Worm (Caenorhabditis elegans) whole organism, L4/young adult: ENCODE results near the gene F32H5.3.
A peak's percentile ranks its signal among the peaks of the same experiment; 100 is the strongest.

Experiments used
- W03F9.2 ChIP-seq: fragments of 150-350 bp; optimal IDR thresholded peaks from 2 replicates; lab custom pipeline; 2014; ENCODE audit warnings: missing biosample characterization, missing genetic modification characterization
- dao-5 ChIP-seq: sonication (generic microtip); optimal IDR thresholded peaks from 2 replicates; lab custom pipeline; 2016; ENCODE audit warnings: missing genotype, missing genetic modification characterization, moderate library complexity, missing compliant biosample characterization
- him-1 ChIP-seq: sonication (generic microtip); optimal IDR thresholded peaks from 2 replicates; lab custom pipeline; 2016; ENCODE audit warnings: missing genotype, missing genetic modification reagents, missing genetic modification characterization, missing compliant biosample characterization

Gene F32H5.3

DNA sequence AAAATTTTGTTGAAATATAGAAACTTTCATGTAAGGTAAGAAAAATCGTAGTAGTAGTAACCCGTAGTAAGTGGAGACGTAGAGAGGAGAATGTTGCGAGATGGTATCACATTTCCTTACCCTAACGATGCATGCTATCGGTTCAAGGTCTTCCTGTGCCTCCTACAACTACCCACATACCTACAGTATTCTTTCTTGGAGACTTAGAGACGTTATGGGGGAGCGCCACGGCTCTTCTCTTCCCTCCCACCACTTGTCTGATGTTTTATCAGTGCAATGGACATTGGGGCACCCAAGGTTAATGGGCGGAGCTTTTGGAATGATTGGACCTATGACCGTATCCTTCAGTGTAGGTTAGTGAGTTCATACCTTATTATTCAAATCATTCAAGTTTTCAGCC is 31.8 kb downstream of the F32H5.3 start:
- TF ChIP-seq dao-5, result no peak
- no peak for TF ChIP-seq him-1 (tag; lab: Kevin White, UChicago)
- no peak for TF ChIP-seq W03F9.2 (tag; lab: Kevin White, UChicago)

DNA sequence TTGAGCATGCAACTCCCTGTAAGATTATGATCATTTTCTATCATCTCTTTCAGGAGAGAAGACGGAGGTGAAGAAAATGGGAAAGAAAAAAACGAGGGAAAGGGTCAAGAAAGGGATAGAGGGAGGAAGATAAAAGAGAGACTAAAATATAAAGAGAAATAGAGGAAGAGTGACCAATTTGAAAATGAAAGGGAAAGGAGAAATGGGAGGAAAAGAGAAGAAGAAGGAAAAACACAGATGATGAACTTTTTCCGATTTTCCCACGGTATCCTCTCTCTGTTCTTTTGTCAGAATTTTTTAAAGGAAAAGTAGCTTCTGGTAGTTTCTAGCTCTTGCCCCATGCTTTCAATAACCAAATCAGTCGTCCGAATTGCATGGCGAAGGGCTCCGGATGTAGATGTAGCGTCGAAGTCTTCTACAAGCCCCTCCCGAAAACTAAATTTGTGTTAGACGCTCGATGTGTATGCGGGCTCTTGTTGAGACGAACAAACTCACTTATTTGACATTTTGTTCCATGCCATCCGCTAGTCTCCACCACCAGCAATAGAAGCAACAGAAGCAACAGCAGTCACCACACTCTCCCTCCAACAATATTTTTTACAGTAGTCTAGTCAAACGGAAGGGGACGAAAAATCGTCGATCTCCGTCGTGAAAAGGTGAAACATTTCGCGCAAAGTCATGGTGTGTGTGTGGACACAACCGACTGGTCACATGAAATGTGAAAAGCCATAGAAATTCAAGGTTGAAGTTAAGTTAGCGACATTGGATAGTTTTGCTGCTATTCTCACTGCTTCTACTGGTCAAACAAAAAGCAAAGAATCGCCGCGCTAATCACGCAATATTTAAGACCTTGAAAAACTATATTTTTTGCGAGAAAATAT is 32.5 kb downstream of the F32H5.3 start, which contains the start of gene somi-1:
somi-1 (minus strand) TSS at position 18 of the 881 bp plus-strand sequence.
- TF ChIP-seq W03F9.2 (tag; lab: Kevin White, UChicago), result no peak
- no peak for TF ChIP-seq dao-5
- TF ChIP-seq him-1 (tag; lab: Kevin White, UChicago), result peak; percentile 8

DNA sequence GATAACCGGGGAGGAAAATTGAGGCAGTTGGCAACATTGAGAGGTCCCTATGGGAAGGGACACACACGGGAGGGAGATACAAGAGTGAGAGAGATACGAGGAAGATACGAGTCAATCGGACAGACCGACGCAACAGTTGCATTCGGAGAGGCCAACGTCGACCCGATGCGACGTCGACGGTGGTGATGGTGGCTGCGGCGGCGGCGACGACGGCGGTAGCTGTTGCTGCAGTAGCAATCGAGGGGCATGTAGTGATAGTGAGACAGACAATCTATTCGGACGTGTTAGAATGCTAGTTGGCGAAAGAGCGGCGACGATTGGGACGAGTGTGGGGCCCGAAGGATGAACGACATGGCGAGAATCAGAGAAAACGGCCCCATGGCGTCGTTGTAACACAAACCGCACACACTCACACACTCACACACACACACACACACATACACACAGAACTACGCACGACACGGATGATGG is 34.2 kb downstream of the F32H5.3 start:
- no peak for TF ChIP-seq dao-5
- TF ChIP-seq W03F9.2 (tag; lab: Kevin White, UChicago), result no peak
- no peak for TF ChIP-seq him-1 (tag; lab: Kevin White, UChicago)

DNA sequence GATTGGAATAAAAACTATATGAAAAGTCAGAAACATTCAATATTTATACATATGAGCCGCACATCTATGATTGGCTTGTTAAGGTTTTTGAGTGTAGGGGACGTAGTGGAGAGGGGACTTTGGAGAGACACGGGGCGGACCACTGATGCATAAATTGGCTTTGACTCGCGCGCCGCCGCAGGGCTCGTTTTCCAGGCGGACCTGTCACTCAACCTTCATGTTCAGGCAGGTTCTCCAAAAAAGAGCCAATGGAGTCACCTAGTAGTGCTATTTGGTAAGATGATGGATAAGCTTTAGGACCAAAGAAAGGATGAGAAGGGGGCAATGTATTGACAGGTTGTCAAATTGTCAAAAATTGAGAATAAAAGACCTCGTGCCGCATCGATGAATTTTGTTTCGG is 35.8 kb downstream of the F32H5.3 start:
- no peak for TF ChIP-seq dao-5
- no peak for TF ChIP-seq him-1 (tag; lab: Kevin White, UChicago)
- no peak for TF ChIP-seq W03F9.2 (tag; lab: Kevin White, UChicago)

DNA sequence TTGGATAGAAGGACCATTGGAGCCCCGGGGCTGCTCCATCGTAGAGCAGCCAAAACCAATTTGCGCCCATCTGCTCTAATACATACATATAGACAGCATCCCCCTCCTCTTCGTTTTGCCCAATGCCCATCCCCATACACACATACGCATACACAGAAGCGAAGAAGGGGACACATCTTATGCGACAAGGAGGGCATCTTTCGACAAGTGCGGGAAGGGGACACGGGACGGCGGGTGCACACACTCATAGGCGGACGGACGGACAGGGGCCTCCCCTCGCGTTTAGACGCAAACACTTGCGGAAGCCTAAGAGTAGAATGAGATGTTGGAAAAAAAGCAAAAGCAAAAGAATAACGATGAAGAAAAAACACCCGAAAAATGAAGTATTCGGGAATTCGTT is 37.3 kb downstream of the F32H5.3 start:
- TF ChIP-seq dao-5, result no peak
- peak; percentile 70 for TF ChIP-seq him-1 (tag; lab: Kevin White, UChicago)

DNA sequence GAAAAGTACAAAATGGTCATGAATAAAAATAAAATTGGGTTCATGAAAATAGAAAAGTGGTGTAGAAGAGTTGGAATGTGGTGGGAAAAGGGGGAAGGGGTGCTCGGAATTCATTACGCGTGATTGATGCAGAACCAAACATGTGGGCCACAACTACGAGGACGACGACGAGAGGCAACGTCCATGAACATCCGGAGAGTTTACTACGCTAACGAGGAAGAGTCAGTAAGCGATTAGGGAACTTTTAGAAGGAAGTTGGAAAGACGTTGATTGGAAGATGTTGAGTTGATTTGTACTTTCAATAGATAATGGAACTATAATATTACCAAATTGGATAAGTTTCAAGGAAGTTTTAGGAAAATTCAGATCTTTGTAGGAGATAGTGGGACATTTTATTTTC is 42.5 kb downstream of the F32H5.3 start:
- TF ChIP-seq him-1 (tag; lab: Kevin White, UChicago), result no peak
- TF ChIP-seq W03F9.2 (tag; lab: Kevin White, UChicago), result no peak
- TF ChIP-seq dao-5, result no peak

DNA sequence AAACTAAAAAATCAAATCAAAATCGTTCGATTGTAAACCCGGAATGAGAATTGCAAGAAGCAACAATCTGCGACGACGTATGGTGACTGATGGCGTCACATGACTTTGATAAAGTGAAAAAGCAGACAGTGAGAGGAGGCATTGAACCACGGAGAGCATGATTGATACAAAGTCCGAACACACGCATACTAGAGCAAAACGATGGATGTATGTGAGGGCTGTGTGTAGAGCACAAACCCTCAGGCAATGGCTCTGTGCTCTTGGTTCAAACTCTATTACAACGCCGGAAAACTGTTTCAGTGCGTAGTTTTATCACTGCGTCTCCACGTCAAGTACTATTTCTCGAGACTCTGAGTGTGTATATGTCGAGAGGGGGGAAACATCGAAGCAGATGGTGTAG is 43.4 kb downstream of the F32H5.3 start:
- TF ChIP-seq him-1 (tag; lab: Kevin White, UChicago), result no peak
- TF ChIP-seq dao-5, result no peak
- TF ChIP-seq W03F9.2 (tag; lab: Kevin White, UChicago), result no peak

DNA sequence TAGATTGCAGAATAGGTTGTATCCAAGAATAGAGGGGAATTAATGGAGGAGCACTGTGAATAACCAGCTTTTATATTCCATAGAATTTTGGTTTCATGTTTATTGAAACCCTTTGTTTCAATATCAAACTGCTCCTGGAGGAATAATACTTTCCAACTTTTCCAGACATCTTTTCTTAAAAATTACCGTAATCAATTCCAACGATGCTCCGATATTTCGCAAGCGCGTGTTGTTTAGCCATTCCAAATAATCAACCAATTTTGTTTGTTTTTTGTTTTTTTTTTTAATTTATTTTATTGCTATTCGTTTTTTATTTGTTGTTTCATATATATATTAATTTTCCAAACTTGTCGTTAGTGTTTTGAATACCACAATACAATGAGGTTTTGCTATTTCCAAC is 46.9 kb downstream of the F32H5.3 start, which contains the start of gene cutl-1:
cutl-1 (minus strand) TSS at position 83 of the 400 bp plus-strand sequence.
- no peak for TF ChIP-seq dao-5
- no peak for TF ChIP-seq W03F9.2 (tag; lab: Kevin White, UChicago)
- no peak for TF ChIP-seq him-1 (tag; lab: Kevin White, UChicago)

DNA sequence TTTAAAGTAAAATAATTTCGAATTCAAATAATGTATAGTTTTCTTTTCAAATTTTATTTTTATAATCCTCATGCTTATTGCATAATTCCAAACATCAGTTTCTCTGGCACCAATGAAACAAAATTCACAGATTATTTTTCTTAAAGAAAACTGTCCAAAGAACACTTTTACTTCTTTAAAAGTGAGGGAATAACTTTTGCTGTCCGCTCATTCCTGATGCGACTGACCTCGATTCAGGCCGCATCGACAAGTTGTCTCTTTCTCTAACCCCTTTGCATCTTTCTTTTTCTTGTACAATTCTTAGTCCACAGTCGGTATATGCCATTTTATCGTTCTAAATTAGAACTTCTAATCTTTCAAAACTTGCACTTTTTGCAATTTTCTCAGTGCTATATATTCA is 47.4 kb downstream of the F32H5.3 start, which contains the start of gene F53F1.2:
F53F1.2 (plus strand) TSS at position 306 of the 400 bp plus-strand sequence.
- TF ChIP-seq W03F9.2 (tag; lab: Kevin White, UChicago), result no peak
- no peak for TF ChIP-seq him-1 (tag; lab: Kevin White, UChicago)
- TF ChIP-seq dao-5, result no peak

DNA sequence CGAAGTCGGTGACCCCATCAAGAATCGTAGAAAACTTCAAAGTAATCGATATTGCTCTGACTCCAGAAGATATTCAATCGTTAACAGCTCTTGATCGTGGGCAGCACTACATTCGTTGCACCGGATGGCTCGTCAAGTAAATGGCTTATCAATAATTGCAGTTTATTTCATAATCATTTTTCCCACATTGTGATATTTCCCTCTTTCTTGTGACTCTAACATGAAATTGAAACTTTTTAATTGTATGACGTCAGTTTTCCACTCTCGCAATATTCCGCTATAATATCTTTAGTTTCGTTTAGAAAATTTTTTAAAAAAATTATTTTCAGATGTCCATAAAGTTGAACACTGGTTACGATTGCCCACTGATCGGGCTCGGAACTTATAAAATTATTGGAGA is 48.8 kb downstream of the F32H5.3 start, which contains the start of gene F53F1.3:
F53F1.3 (plus strand) TSS at position 330 of the 400 bp plus-strand sequence.
- no peak for TF ChIP-seq W03F9.2 (tag; lab: Kevin White, UChicago)
- no peak for TF ChIP-seq him-1 (tag; lab: Kevin White, UChicago)
- TF ChIP-seq dao-5, result no peak

DNA sequence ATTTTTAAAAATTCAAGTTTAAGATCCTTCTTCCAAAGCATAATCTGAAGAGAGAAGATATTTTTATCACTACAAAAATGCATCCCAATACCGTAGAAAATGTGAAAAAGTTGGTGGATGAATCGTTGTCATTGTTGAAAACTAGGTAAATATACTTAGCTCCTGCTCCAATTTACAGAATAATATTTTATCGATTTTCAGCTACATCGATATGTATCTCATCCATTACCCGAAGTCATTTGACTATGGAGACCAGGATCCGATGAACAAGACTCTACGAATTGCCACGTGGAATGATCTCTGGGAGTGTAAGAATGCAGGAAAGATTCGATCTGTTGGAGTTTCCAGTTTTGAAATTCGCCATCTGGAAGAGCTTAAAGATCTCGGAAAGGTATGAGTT is 49.3 kb downstream of the F32H5.3 start:
- TF ChIP-seq W03F9.2 (tag; lab: Kevin White, UChicago) (no peak), him-1 (tag; lab: Kevin White, UChicago) (no peak)

DNA sequence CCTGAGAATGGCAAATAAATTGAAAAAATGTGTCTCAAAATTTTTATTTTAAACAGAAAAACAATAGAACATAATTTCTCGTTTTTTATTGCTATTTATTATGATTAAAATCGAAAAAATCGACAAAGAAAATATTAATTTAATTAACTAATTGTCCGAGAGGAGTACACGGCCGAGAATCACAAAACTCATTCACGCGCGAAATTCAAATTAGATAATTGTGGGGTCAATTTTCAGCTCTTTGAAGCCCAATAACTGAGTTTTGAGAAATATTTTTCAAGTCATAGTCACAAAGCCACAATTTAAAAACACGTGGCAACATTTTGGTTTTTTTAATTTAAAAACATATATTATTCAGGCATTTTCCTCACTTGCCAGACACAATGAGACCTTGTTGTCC is 50.0 kb downstream of the F32H5.3 start:
- TF ChIP-seq W03F9.2 (tag; lab: Kevin White, UChicago), result no peak
- TF ChIP-seq dao-5, result no peak
- no peak for TF ChIP-seq him-1 (tag; lab: Kevin White, UChicago)
